Fruit fly (Drosophila melanogaster) whole organism, embryonic: ENCODE results near the gene CG31068.

ENCODE experiments used
- Atf-2 ChIP-seq: fragments of 200-800 bp; sonication (Bioruptor generic); optimal IDR thresholded peaks from 2 replicates; lab custom pipeline; 2016; ENCODE audit warnings: missing biosample characterization, missing genetic modification characterization
- Awh ChIP-seq: fragments of 200-800 bp; sonication (Bioruptor generic); IDR thresholded peaks from 2 replicates; pipeline ENCODE4, ENCODE4 v1.3.6; 2022; ENCODE audit warnings: missing biosample characterization, missing genetic modification characterization
- B-H1 ChIP-seq: fragments of 200-800 bp; sonication (Bioruptor generic); IDR thresholded peaks from 3 replicates; pipeline ENCODE4 v1.3.6; 2022; ENCODE audit warnings: missing biosample characterization, missing genetic modification characterization
- CG10543 ChIP-seq: fragments of 200-800 bp; sonication (Bioruptor generic); optimal IDR thresholded peaks from 3 replicates; lab custom pipeline; 2017; ENCODE audit warnings: missing biosample characterization, mild to moderate bottlenecking, missing genetic modification characterization, moderate library complexity
- CG11456 ChIP-seq: fragments of 200-800 bp; sonication (Bioruptor generic); IDR thresholded peaks from 3 replicates; pipeline ENCODE4 v1.3.6; 2022; ENCODE audit warnings: missing biosample characterization, missing genetic modification characterization
- CG12219 ChIP-seq: fragments of 200-800 bp; sonication (Bioruptor generic); optimal IDR thresholded peaks from 3 replicates; lab custom pipeline; 2018; ENCODE audit warnings: missing biosample characterization, mild to moderate bottlenecking, missing genetic modification characterization
- CG13624 ChIP-seq: fragments of 200-800 bp; sonication (Bioruptor generic); optimal IDR thresholded peaks from 2 replicates; lab custom pipeline; 2016; ENCODE audit warnings: missing biosample characterization, missing genetic modification characterization
- CG14667 ChIP-seq: fragments of 200-800 bp; sonication (Bioruptor generic); IDR thresholded peaks from 2 replicates; pipeline ENCODE4 v1.3.6; 2022; ENCODE audit warnings: missing biosample characterization, missing genetic modification characterization
- CG17186 ChIP-seq: fragments of 200-800 bp; sonication (Bioruptor generic); optimal IDR thresholded peaks from 3 replicates; lab custom pipeline; 2017; ENCODE audit warnings: missing biosample characterization, missing genetic modification reagents, missing genetic modification characterization
- CG17802 ChIP-seq: fragments of 200-800 bp; sonication (Bioruptor generic); optimal IDR thresholded peaks from 2 replicates; lab custom pipeline; 2018; ENCODE audit warnings: missing biosample characterization, mild to moderate bottlenecking, missing genetic modification characterization, moderate library complexity
- CG2889 ChIP-seq: fragments of 200-800 bp; sonication (Bioruptor generic); IDR thresholded peaks from 3 replicates; pipeline ENCODE4 v1.3.6; 2022; ENCODE audit warnings: missing biosample characterization, missing genetic modification characterization
- CG3065 ChIP-seq: fragments of 200-800 bp; sonication (Bioruptor generic); optimal IDR thresholded peaks from 2 replicates; lab custom pipeline; 2016; ENCODE audit warnings: missing biosample characterization, missing genetic modification characterization
- CG3995 ChIP-seq: fragments of 200-800 bp; sonication (Bioruptor generic); optimal IDR thresholded peaks from 3 replicates; lab custom pipeline; 2016; ENCODE audit warnings: missing biosample characterization, missing genetic modification characterization
- CG6254 ChIP-seq: fragments of 200-800 bp; sonication (Bioruptor generic); optimal IDR thresholded peaks from 3 replicates; lab custom pipeline; 2017; ENCODE audit warnings: mild to moderate bottlenecking, missing biosample characterization, missing genetic modification reagents, missing genetic modification characterization
- CG6683 ChIP-seq: fragments of 200-800 bp; sonication (Bioruptor generic); optimal IDR thresholded peaks from 2 replicates; lab custom pipeline; 2017; ENCODE audit warnings: missing biosample characterization, mild to moderate bottlenecking, missing genetic modification characterization, missing genetic modification reagents
- CG6765 ChIP-seq: fragments of 200-800 bp; sonication (Bioruptor generic); optimal IDR thresholded peaks from 3 replicates; lab custom pipeline; 2017; ENCODE audit warnings: missing biosample characterization, mild to moderate bottlenecking, missing genetic modification characterization
- CG7987 ChIP-seq: fragments of 200-800 bp; sonication (Bioruptor generic); optimal IDR thresholded peaks from 2 replicates; lab custom pipeline; 2018; ENCODE audit warnings: missing biosample characterization, mild to moderate bottlenecking, missing genetic modification characterization, moderate library complexity
- CG9727 ChIP-seq: fragments of 200-800 bp; sonication (Bioruptor generic); optimal IDR thresholded peaks from 3 replicates; lab custom pipeline; 2017; ENCODE audit warnings: missing biosample characterization, mild to moderate bottlenecking, missing genetic modification characterization
- CG9876 ChIP-seq: fragments of 200-800 bp; sonication (Bioruptor generic); optimal IDR thresholded peaks from 2 replicates; lab custom pipeline; 2016; ENCODE audit warnings: missing biosample characterization, missing genetic modification characterization
- D ChIP-seq, 2 experiments: fragments of 200-800 bp in 1 of 2; fragments of >200 bp in 1 of 2; sonication (Bioruptor generic) in 1 of 2; optimal IDR thresholded peaks; 2 replicates in 1 of 2; 3 replicates in 1 of 2; lab custom pipeline; 2017; ENCODE audit warnings: mild to moderate bottlenecking in 1 of 2, missing biosample characterization in 1 of 2, missing genetic modification characterization in 1 of 2, missing genetic modification reagents in 1 of 2
- Dbx ChIP-seq: fragments of 200-800 bp; sonication (Bioruptor generic); IDR thresholded peaks from 3 replicates; pipeline ENCODE4 v1.3.6; 2022; ENCODE audit warnings: missing biosample characterization, missing genetic modification characterization
- Dip2 ChIP-seq: fragments of 200-800 bp; sonication (Bioruptor generic); IDR thresholded peaks from 2 replicates; pipeline ENCODE4 v1.3.6; 2022; ENCODE audit warnings: missing biosample characterization, missing genetic modification characterization
- E2f2 ChIP-seq: fragments of 200-800 bp; sonication (Bioruptor generic); IDR thresholded peaks from 2 replicates; pipeline ENCODE4 v1.3.6; 2022; ENCODE audit warnings: missing biosample characterization, missing genetic modification characterization
- Eip74EF ChIP-seq, 2 experiments: fragments of 200-800 bp in 1 of 2; fragments of >200 bp in 1 of 2; sonication (Bioruptor generic) in 1 of 2; optimal IDR thresholded peaks; 2 replicates each; lab custom pipeline; 2017 to 2019; ENCODE audit warnings: missing biosample characterization in 2 of 2, missing genetic modification characterization in 2 of 2, mild to moderate bottlenecking in 1 of 2, moderate library complexity in 1 of 2
- Elba2 ChIP-seq: fragments of 200-800 bp; sonication (Bioruptor generic); optimal IDR thresholded peaks from 3 replicates; lab custom pipeline; 2016; ENCODE audit warnings: missing biosample characterization, missing genetic modification characterization
- HLH54F ChIP-seq: fragments of 200-800 bp; sonication (Bioruptor generic); optimal IDR thresholded peaks from 3 replicates; lab custom pipeline; 2016; ENCODE audit warnings: missing biosample characterization, missing genetic modification characterization
- HLHmδ ChIP-seq: fragments of 200-800 bp; sonication (Bioruptor generic); optimal IDR thresholded peaks from 2 replicates; lab custom pipeline; 2018; ENCODE audit warnings: missing biosample characterization, mild to moderate bottlenecking, missing genetic modification characterization, moderate library complexity
- Hmr ChIP-seq: fragments of 200-800 bp; sonication (Bioruptor generic); optimal IDR thresholded peaks from 3 replicates; lab custom pipeline; 2017; ENCODE audit warnings: mild to moderate bottlenecking, missing biosample characterization, missing genetic modification reagents, missing genetic modification characterization
- Max ChIP-seq: fragments of 200-800 bp; sonication (Bioruptor generic); optimal IDR thresholded peaks from 2 replicates; lab custom pipeline; 2016; ENCODE audit warnings: missing biosample characterization, mild to moderate bottlenecking, missing genetic modification characterization
- Myb ChIP-seq: fragments of 200-800 bp; sonication (Bioruptor generic); optimal IDR thresholded peaks from 2 replicates; lab custom pipeline; 2016; ENCODE audit warnings: missing biosample characterization, missing genetic modification characterization
- NC2β ChIP-seq: fragments of 200-800 bp; sonication (Bioruptor generic); optimal IDR thresholded peaks from 2 replicates; lab custom pipeline; 2016; ENCODE audit warnings: missing biosample characterization, missing genetic modification characterization
- NFAT ChIP-seq: fragments of 200-800 bp; sonication (Bioruptor generic); IDR thresholded peaks from 2 replicates; pipeline ENCODE4 v1.3.6; 2022; ENCODE audit warnings: missing biosample characterization, missing genetic modification characterization
- Nf-YC ChIP-seq: fragments of 200-800 bp; optimal IDR thresholded peaks from 3 replicates; lab custom pipeline; 2019; ENCODE audit warnings: missing biosample characterization, mild to moderate bottlenecking, missing genetic modification characterization, moderate library complexity
- Sox100B ChIP-seq: fragments of 200-800 bp; sonication (Bioruptor generic); optimal IDR thresholded peaks from 3 replicates; lab custom pipeline; 2018; ENCODE audit warnings: missing biosample characterization, mild to moderate bottlenecking, missing genetic modification characterization
- Sry-δ ChIP-seq: fragments of 200-800 bp; sonication (Bioruptor generic); optimal IDR thresholded peaks from 2 replicates; lab custom pipeline; 2016; ENCODE audit warnings: missing biosample characterization, missing genetic modification characterization
- ara ChIP-seq: fragments of 200-800 bp; sonication (Bioruptor generic); IDR thresholded peaks from 2 replicates; pipeline ENCODE4 v1.3.6; 2022; ENCODE audit warnings: missing biosample characterization, missing genetic modification characterization
- ato ChIP-seq: fragments of 200-800 bp; sonication (Bioruptor generic); IDR thresholded peaks from 2 replicates; pipeline ENCODE4 v1.3.6; 2022; ENCODE audit warnings: missing biosample characterization, missing genetic modification characterization; ENCODE audit not compliant: partially characterized antibody
- fd64A ChIP-seq: fragments of 200-800 bp; sonication (Bioruptor generic); optimal IDR thresholded peaks from 3 replicates; lab custom pipeline; 2018; ENCODE audit warnings: missing biosample characterization, mild to moderate bottlenecking, missing genetic modification characterization
- gem ChIP-seq: fragments of 200-800 bp; sonication (Bioruptor generic); optimal IDR thresholded peaks from 2 replicates; lab custom pipeline; 2019; ENCODE audit warnings: missing biosample characterization, mild to moderate bottlenecking, missing genetic modification characterization, moderate library complexity
- gsb ChIP-seq: fragments of 200-800 bp; sonication (Bioruptor generic); IDR thresholded peaks from 2 replicates; pipeline ENCODE4 v1.3.6; 2022; ENCODE audit warnings: missing biosample characterization, missing genetic modification characterization
- insv ChIP-seq, 2 experiments: fragments of 200-800 bp; sonication (Bioruptor generic); optimal IDR thresholded peaks; 3 replicates each; lab custom pipeline; 2016 to 2018; ENCODE audit warnings: missing biosample characterization in 2 of 2, missing genetic modification characterization in 2 of 2
- oc ChIP-seq: fragments of 200-800 bp; sonication (Bioruptor generic); optimal IDR thresholded peaks from 2 replicates; lab custom pipeline; 2018; ENCODE audit warnings: missing biosample characterization, mild to moderate bottlenecking, missing genetic modification characterization, moderate library complexity
- phol ChIP-seq: fragments of 200-800 bp; sonication (Bioruptor generic); optimal IDR thresholded peaks from 3 replicates; lab custom pipeline; 2018; ENCODE audit warnings: missing biosample characterization, mild to moderate bottlenecking, missing genetic modification characterization, moderate library complexity
- pita ChIP-seq: fragments of 200-800 bp; sonication (Bioruptor generic); optimal IDR thresholded peaks from 2 replicates; lab custom pipeline; 2017; ENCODE audit warnings: missing biosample characterization, mild to moderate bottlenecking, missing genetic modification characterization
- row ChIP-seq: fragments of 200-800 bp; sonication (Bioruptor generic); IDR thresholded peaks from 3 replicates; pipeline ENCODE4 v1.3.6; 2022; ENCODE audit warnings: missing biosample characterization, missing genetic modification characterization
- run ChIP-seq: fragments of 200-800 bp; sonication (Bioruptor generic); optimal IDR thresholded peaks from 3 replicates; lab custom pipeline; 2018; ENCODE audit warnings: missing biosample characterization, mild to moderate bottlenecking, missing genetic modification characterization
- sens-2 ChIP-seq: fragments of 200-800 bp; sonication (Bioruptor generic); IDR thresholded peaks from 2 replicates; pipeline ENCODE4 v1.3.6; 2022; ENCODE audit warnings: missing biosample characterization, missing genetic modification characterization
- sisA ChIP-seq: fragments of 200-800 bp; sonication (Bioruptor generic); IDR thresholded peaks from 2 replicates; pipeline ENCODE4 v1.3.6; 2022; ENCODE audit warnings: missing biosample characterization, missing genetic modification characterization
- sug ChIP-seq: fragments of 200-800 bp; optimal IDR thresholded peaks from 2 replicates; lab custom pipeline; 2019; ENCODE audit warnings: missing biosample characterization, mild to moderate bottlenecking, missing genetic modification characterization, moderate library complexity
- zen2 ChIP-seq: fragments of 200-800 bp; sonication (Bioruptor generic); IDR thresholded peaks from 3 replicates; pipeline ENCODE4 v1.3.6; 2022; ENCODE audit warnings: missing biosample characterization, missing genetic modification characterization; ENCODE audit not compliant: partially characterized antibody

Gene CG31068

dm6 chr3R:27282286-27282685, 48.8 kb downstream of the CG31068 start, which contains the start of gene mrt (continued):
- TF ChIP-seq fd64A (GFP tag; lab: Kevin White, UChicago) (no peak), Sox100B (no peak), Nf-YC (tag; lab: Kevin White, UChicago) (no peak), CG3065 (GFP tag; lab: Kevin White, UChicago) (no peak), Dip2 (GFP tag; lab: Robert Waterston, UW) (no peak), CG6683 (no peak), CG14667 (GFP tag; lab: Robert Waterston, UW) (no peak), pita (GFP tag; lab: Kevin White, UChicago) (no peak), CG13624 (peak; percentile 52), CG3995 (GFP tag; lab: Kevin White, UChicago) (peak; percentile 17), CG7987 (peak; percentile 73), row (GFP tag; lab: Robert Waterston, UW) (peak; percentile 88), insv (GFP tag; optimal IDR thresholded peaks at IDR 0.05; lab: Kevin White, UChicago) (no peak), sug (peak; percentile 19), oc (peak; percentile 59), Sry-δ (GFP tag; lab: Kevin White, UChicago) (peak; percentile 14), CG10543 (GFP tag; lab: Kevin White, UChicago) (no peak), Dbx (GFP tag; lab: Robert Waterston, UW) (peak; percentile 70), E2f2 (GFP tag; lab: Robert Waterston, UW) (peak; percentile 19; the same call in 1 of the 2 replicates), CG11456 (GFP tag; lab: Robert Waterston, UW) (0 out of 3 replicates have a peak, but pooled peaks have one; percentile 50), ato (GFP tag; lab: Robert Waterston, UW) (no peak), gem (tag; lab: Kevin White, UChicago) (peak; percentile 66), CG12219 (GFP tag; lab: Kevin White, UChicago) (no peak), Hmr (GFP tag; lab: Kevin White, UChicago) (peak; percentile 62), B-H1 (peak; percentile 14; the same call in 1 of the 3 replicates), CG17802 (peak; percentile 40), sens-2 (GFP tag; lab: Robert Waterston, UW) (no peak), Atf-2 (GFP tag; lab: Kevin White, UChicago) (peak; percentile 46), CG9727 (peak; percentile 52), zen2 (GFP tag; lab: Robert Waterston, UW) (no peak), HLH54F (GFP tag; lab: Kevin White, UChicago) (peak; percentile 55), HLHmδ (GFP tag; lab: Kevin White, UChicago) (no peak), Max (peak; percentile 34), Awh (no peak), CG9876 (GFP tag; lab: Kevin White, UChicago) (peak; percentile 17), NC2β (GFP tag; lab: Kevin White, UChicago) (no peak), Eip74EF (GFP tag; optimal IDR thresholded peaks at IDR 0.05; lab: Kevin White, UChicago) (peak in 1 of 2 experiments; percentile 11), CG2889 (GFP tag; lab: Robert Waterston, UW) (0 out of 3 replicates have a peak, but pooled peaks have one; percentile 45), phol (tag; lab: Kevin White, UChicago) (peak; percentile 53), D (optimal IDR thresholded peaks at IDR 0.05; lab: Kevin White, UChicago) (no peak), D (GFP tag; optimal IDR thresholded peaks at IDR 0.05; lab: Kevin White, UChicago) (peak; percentile 17), NFAT (GFP tag; lab: Robert Waterston, UW) (peak; percentile 53; the same call in 1 of the 2 replicates), Elba2 (no peak), CG6254 (GFP tag; lab: Kevin White, UChicago) (no peak), gsb (GFP tag; lab: Robert Waterston, UW) (no peak), Myb (GFP tag; lab: Kevin White, UChicago) (peak; percentile 48), ara (no peak), run (no peak), CG17186 (GFP tag; lab: Kevin White, UChicago) (no peak), sisA (peak; percentile 53), CG6765 (GFP tag; lab: Kevin White, UChicago) (no peak)
